Worm (Caenorhabditis elegans) whole organism, young adult: ENCODE measurements around the gene fubl-2.

Experiments
- Y79H2A.3 ChIP-seq: fragments of 200-800 bp; sonication (Bioruptor generic); conservative IDR thresholded peaks from 2 replicates; pipeline ENCODE4 v1.3.6; 2022; ENCODE audit warnings: missing genetic modification reagents, missing genetic modification characterization, missing compliant biosample characterization
- ceh-79 ChIP-seq: sonication (generic microtip); optimal IDR thresholded peaks from 2 replicates; lab custom pipeline; 2017; ENCODE audit warnings: mild to moderate bottlenecking, missing genetic modification characterization, missing compliant biosample characterization

DNA sequence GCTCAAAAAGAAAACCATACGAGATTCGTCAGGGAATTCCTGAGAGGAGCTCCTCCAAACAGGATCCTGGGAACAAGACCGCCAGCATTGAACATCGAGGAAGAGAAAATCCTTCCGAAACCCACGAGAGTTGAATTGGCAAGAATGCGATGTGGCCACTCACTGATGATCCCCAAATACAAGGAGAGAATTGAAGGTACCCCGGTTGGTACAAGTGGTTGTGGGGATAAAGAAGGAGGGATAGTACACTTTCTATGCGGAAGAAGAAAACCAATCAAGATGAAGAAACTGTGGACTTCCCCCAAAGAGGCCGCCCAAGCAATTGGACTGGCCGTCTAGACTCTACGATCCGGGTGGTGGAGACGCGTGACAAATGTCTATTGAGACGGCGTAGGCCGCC, 24.5 kb downstream of the fubl-2 start:
- TF ChIP-seq Y79H2A.3 (GFP tag; lab: Robert Waterston, UW) (no peak), ceh-79 (tag; lab: Kevin White, UChicago) (no peak)
